Fruit fly (Drosophila melanogaster) whole organism, embryonic: Measurements from ENCODE around the gene CG45218.
A peak's percentile ranks its signal among the peaks of the same experiment; 100 is the strongest.

Experiments used
- Abd-B ChIP-seq: fragments of 200-800 bp; sonication (Bioruptor generic); optimal IDR thresholded peaks from 2 replicates; lab custom pipeline; 2018; ENCODE audit warnings: missing biosample characterization, mild to moderate bottlenecking, missing genetic modification characterization, moderate library complexity
- Atf-2 ChIP-seq: fragments of 200-800 bp; sonication (Bioruptor generic); optimal IDR thresholded peaks from 2 replicates; lab custom pipeline; 2016; ENCODE audit warnings: missing biosample characterization, missing genetic modification characterization
- Awh ChIP-seq: fragments of 200-800 bp; sonication (Bioruptor generic); IDR thresholded peaks from 2 replicates; pipeline ENCODE4, ENCODE4 v1.3.6; 2022; ENCODE audit warnings: missing biosample characterization, missing genetic modification characterization
- CG10462 ChIP-seq: fragments of 200-800 bp; sonication (Bioruptor generic); optimal IDR thresholded peaks from 2 replicates; lab custom pipeline; 2016; ENCODE audit warnings: missing biosample characterization, missing genetic modification characterization
- CG10543 ChIP-seq: fragments of 200-800 bp; sonication (Bioruptor generic); optimal IDR thresholded peaks from 3 replicates; lab custom pipeline; 2017; ENCODE audit warnings: missing biosample characterization, mild to moderate bottlenecking, missing genetic modification characterization, moderate library complexity
- CG1233 ChIP-seq: fragments of 200-800 bp; sonication (Bioruptor generic); optimal IDR thresholded peaks from 4 replicates; lab custom pipeline; 2018; ENCODE audit warnings: missing biosample characterization, mild to moderate bottlenecking, missing genetic modification characterization
- CG13424 ChIP-seq: fragments of 200-800 bp; sonication (Bioruptor generic); optimal IDR thresholded peaks from 2 replicates; lab custom pipeline; 2019; ENCODE audit warnings: missing biosample characterization, mild to moderate bottlenecking, missing genetic modification characterization, moderate library complexity
- CG14710 ChIP-seq: fragments of 200-800 bp; sonication (Bioruptor generic); optimal IDR thresholded peaks from 3 replicates; lab custom pipeline; 2019; ENCODE audit warnings: missing biosample characterization, mild to moderate bottlenecking, missing genetic modification characterization, moderate library complexity
- CG15514 ChIP-seq: fragments of 200-800 bp; sonication (Bioruptor generic); optimal IDR thresholded peaks from 3 replicates; lab custom pipeline; 2017; ENCODE audit warnings: missing biosample characterization, missing genetic modification characterization, mild to moderate bottlenecking, moderate library complexity, missing genetic modification reagents
- CG1602 ChIP-seq: fragments of 200-800 bp; sonication (Bioruptor generic); optimal IDR thresholded peaks from 3 replicates; lab custom pipeline; 2016; ENCODE audit warnings: missing biosample characterization, missing genetic modification characterization
- CG2120 ChIP-seq: fragments of 200-800 bp; sonication (Bioruptor generic); optimal IDR thresholded peaks from 3 replicates; lab custom pipeline; 2016; ENCODE audit warnings: missing biosample characterization, missing genetic modification characterization
- CG3163 ChIP-seq: fragments of 200-800 bp; sonication (Bioruptor generic); optimal IDR thresholded peaks from 3 replicates; lab custom pipeline; 2016; ENCODE audit warnings: missing biosample characterization, missing genetic modification characterization
- CG3847 ChIP-seq: fragments of 200-800 bp; sonication (Bioruptor generic); IDR thresholded peaks from 2 replicates; pipeline ENCODE4 v1.3.6; 2022; ENCODE audit warnings: missing biosample characterization, missing genetic modification characterization
- CG5245 ChIP-seq: fragments of 200-800 bp; sonication (Bioruptor generic); optimal IDR thresholded peaks from 3 replicates; lab custom pipeline; 2016; ENCODE audit warnings: missing biosample characterization, missing genetic modification characterization
- CG6654 ChIP-seq: fragments of 200-800 bp; sonication (Bioruptor generic); optimal IDR thresholded peaks from 2 replicates; lab custom pipeline; 2017; ENCODE audit warnings: missing biosample characterization, mild to moderate bottlenecking, missing genetic modification characterization
- CG6813 ChIP-seq: fragments of 200-800 bp; sonication (Bioruptor generic); optimal IDR thresholded peaks from 2 replicates; lab custom pipeline; 2017; ENCODE audit warnings: missing biosample characterization, missing genetic modification characterization, mild to moderate bottlenecking, moderate library complexity, missing genetic modification reagents
- CG7556 ChIP-seq: fragments of 200-800 bp; sonication (Bioruptor generic); optimal IDR thresholded peaks from 2 replicates; lab custom pipeline; 2017; ENCODE audit warnings: missing biosample characterization, mild to moderate bottlenecking, missing genetic modification characterization
- CG9797 ChIP-seq: fragments of 200-800 bp; sonication (Bioruptor generic); optimal IDR thresholded peaks from 3 replicates; lab custom pipeline; 2018; ENCODE audit warnings: missing biosample characterization, mild to moderate bottlenecking, missing genetic modification characterization
- CTCF ChIP-seq: fragments of 200-800 bp; sonication (Bioruptor generic); optimal IDR thresholded peaks from 2 replicates; lab custom pipeline; 2017; ENCODE audit warnings: missing biosample characterization, mild to moderate bottlenecking, missing genetic modification characterization, moderate library complexity
- D ChIP-seq, 2 experiments: fragments of 200-800 bp in 1 of 2; fragments of >200 bp in 1 of 2; sonication (Bioruptor generic) in 1 of 2; optimal IDR thresholded peaks; 2 replicates in 1 of 2; 3 replicates in 1 of 2; lab custom pipeline; 2017; ENCODE audit warnings: mild to moderate bottlenecking in 1 of 2, missing biosample characterization in 1 of 2, missing genetic modification characterization in 1 of 2, missing genetic modification reagents in 1 of 2
- Fer2 ChIP-seq: fragments of 200-800 bp; sonication (Bioruptor generic); optimal IDR thresholded peaks from 2 replicates; lab custom pipeline; 2018; ENCODE audit warnings: missing biosample characterization, mild to moderate bottlenecking, missing genetic modification characterization, moderate library complexity
- Hmr ChIP-seq: fragments of 200-800 bp; sonication (Bioruptor generic); optimal IDR thresholded peaks from 3 replicates; lab custom pipeline; 2017; ENCODE audit warnings: mild to moderate bottlenecking, missing biosample characterization, missing genetic modification reagents, missing genetic modification characterization
- Hr39 ChIP-seq: fragments of >200 bp; optimal IDR thresholded peaks from 2 replicates; lab custom pipeline; 2017
- MESR4 ChIP-seq: fragments of 200-800 bp; sonication (Bioruptor generic); optimal IDR thresholded peaks from 2 replicates; lab custom pipeline; 2018; ENCODE audit warnings: missing biosample characterization, mild to moderate bottlenecking, missing genetic modification characterization, moderate library complexity
- Ptx1 ChIP-seq: fragments of 200-800 bp; sonication (Bioruptor generic); IDR thresholded peaks from 2 replicates; pipeline ENCODE4 v1.3.6; 2022; ENCODE audit warnings: missing biosample characterization, missing genetic modification characterization
- Rfx ChIP-seq: fragments of 200-800 bp; sonication (Bioruptor generic); IDR thresholded peaks from 2 replicates; pipeline ENCODE4 v1.3.6; 2022; ENCODE audit warnings: missing biosample characterization, missing genetic modification characterization
- Sry-δ ChIP-seq: fragments of 200-800 bp; sonication (Bioruptor generic); optimal IDR thresholded peaks from 2 replicates; lab custom pipeline; 2016; ENCODE audit warnings: missing biosample characterization, missing genetic modification characterization
- YL-1 ChIP-seq: fragments of 200-800 bp; sonication (Bioruptor generic); optimal IDR thresholded peaks from 3 replicates; lab custom pipeline; 2017; ENCODE audit warnings: missing biosample characterization, mild to moderate bottlenecking, missing genetic modification characterization
- ase ChIP-seq: fragments of 200-800 bp; sonication (Bioruptor generic); IDR thresholded peaks from 3 replicates; pipeline ENCODE4 v1.3.6; 2022; ENCODE audit warnings: missing biosample characterization, missing genetic modification characterization
- ato ChIP-seq: fragments of 200-800 bp; sonication (Bioruptor generic); IDR thresholded peaks from 2 replicates; pipeline ENCODE4 v1.3.6; 2022; ENCODE audit warnings: missing biosample characterization, missing genetic modification characterization; ENCODE audit not compliant: partially characterized antibody
- br ChIP-seq: fragments of >200 bp; optimal IDR thresholded peaks from 2 replicates; lab custom pipeline; 2017
- btn ChIP-seq: fragments of 200-800 bp; sonication (Bioruptor generic); optimal IDR thresholded peaks from 2 replicates; lab custom pipeline; 2016; ENCODE audit warnings: missing biosample characterization, missing genetic modification characterization
- cato ChIP-seq: fragments of 200-800 bp; sonication (Bioruptor generic); optimal IDR thresholded peaks from 2 replicates; lab custom pipeline; 2016; ENCODE audit warnings: missing biosample characterization, missing genetic modification characterization, borderline replicate concordance
- crol ChIP-seq: fragments of 200-800 bp; sonication (Bioruptor generic); IDR thresholded peaks from 2 replicates; pipeline ENCODE4 v1.3.6; 2022; ENCODE audit warnings: missing biosample characterization, missing genetic modification characterization
- danr ChIP-seq: fragments of 200-800 bp; sonication (Bioruptor generic); IDR thresholded peaks from 2 replicates; pipeline ENCODE4 v1.3.6; 2022; ENCODE audit warnings: missing biosample characterization, missing genetic modification characterization
- en ChIP-seq: fragments of 200-800 bp; sonication (Bioruptor generic); optimal IDR thresholded peaks from 2 replicates; lab custom pipeline; 2016; ENCODE audit warnings: missing biosample characterization, missing genetic modification characterization
- ewg ChIP-seq: fragments of 200-800 bp; sonication (Bioruptor generic); optimal IDR thresholded peaks from 3 replicates; lab custom pipeline; 2017; ENCODE audit warnings: mild to moderate bottlenecking, missing biosample characterization, missing genetic modification reagents, missing genetic modification characterization
- gem ChIP-seq: fragments of 200-800 bp; sonication (Bioruptor generic); optimal IDR thresholded peaks from 2 replicates; lab custom pipeline; 2019; ENCODE audit warnings: missing biosample characterization, mild to moderate bottlenecking, missing genetic modification characterization, moderate library complexity
- grau ChIP-seq: fragments of 200-800 bp; optimal IDR thresholded peaks from 3 replicates; lab custom pipeline; 2019; ENCODE audit warnings: missing biosample characterization, mild to moderate bottlenecking, missing genetic modification characterization, moderate library complexity
- lmd ChIP-seq: fragments of 200-800 bp; sonication (Bioruptor generic); IDR thresholded peaks from 2 replicates; pipeline ENCODE4 v1.3.6; 2022; ENCODE audit warnings: missing biosample characterization, missing genetic modification characterization
- mam ChIP-seq: fragments of 200-800 bp; sonication (Bioruptor generic); optimal IDR thresholded peaks from 3 replicates; lab custom pipeline; 2016; ENCODE audit warnings: missing biosample characterization, missing genetic modification characterization
- onecut ChIP-seq: fragments of 200-800 bp; sonication (Bioruptor generic); IDR thresholded peaks from 2 replicates; pipeline ENCODE4 v1.3.6; 2022; ENCODE audit warnings: missing biosample characterization, missing genetic modification characterization
- psq ChIP-seq: fragments of 200-800 bp; sonication (Bioruptor generic); optimal IDR thresholded peaks from 2 replicates; lab custom pipeline; 2017; ENCODE audit warnings: missing biosample characterization, missing genetic modification characterization
- scrt ChIP-seq: fragments of 200-800 bp; sonication (Bioruptor generic); optimal IDR thresholded peaks from 2 replicates; lab custom pipeline; 2018; ENCODE audit warnings: missing biosample characterization, mild to moderate bottlenecking, missing genetic modification characterization, moderate library complexity
- sd ChIP-seq: fragments of 200-800 bp; sonication (Bioruptor generic); optimal IDR thresholded peaks from 3 replicates; lab custom pipeline; 2018; ENCODE audit warnings: missing biosample characterization, mild to moderate bottlenecking, missing genetic modification characterization, moderate library complexity
- sisA ChIP-seq: fragments of 200-800 bp; sonication (Bioruptor generic); IDR thresholded peaks from 2 replicates; pipeline ENCODE4 v1.3.6; 2022; ENCODE audit warnings: missing biosample characterization, missing genetic modification characterization
- stwl ChIP-seq: fragments of 200-800 bp; sonication (Bioruptor generic); optimal IDR thresholded peaks from 3 replicates; lab custom pipeline; 2018; ENCODE audit warnings: missing biosample characterization, mild to moderate bottlenecking, missing genetic modification characterization, moderate library complexity
- trem ChIP-seq: fragments of 200-800 bp; optimal IDR thresholded peaks from 3 replicates; lab custom pipeline; 2019; ENCODE audit warnings: missing biosample characterization, mild to moderate bottlenecking, missing genetic modification characterization, moderate library complexity
- vfl ChIP-seq: fragments of 200-800 bp; sonication (Bioruptor generic); optimal IDR thresholded peaks from 2 replicates; lab custom pipeline; 2016; ENCODE audit warnings: missing biosample characterization, missing genetic modification characterization
- vnd ChIP-seq: fragments of 200-800 bp; sonication (Bioruptor generic); IDR thresholded peaks from 3 replicates; pipeline ENCODE4 v1.3.6; 2022; ENCODE audit warnings: missing biosample characterization, missing genetic modification characterization; ENCODE audit not compliant: partially characterized antibody
- wek ChIP-seq: fragments of 200-800 bp; sonication (Bioruptor generic); optimal IDR thresholded peaks from 3 replicates; lab custom pipeline; 2018; ENCODE audit warnings: missing biosample characterization, mild to moderate bottlenecking, missing genetic modification characterization, moderate library complexity
- zen ChIP-seq: fragments of 200-800 bp; sonication (Bioruptor generic); optimal IDR thresholded peaks from 3 replicates; lab custom pipeline; 2018; ENCODE audit warnings: missing biosample characterization, mild to moderate bottlenecking, missing genetic modification characterization, moderate library complexity

Gene CG45218

dm6 chr3R:15287763-15288162 is 2.8 kb downstream of the CG45218 start (continued):
- TF ChIP-seq zen (tag; lab: Kevin White, UChicago) = peak; percentile 43
- no peak for TF ChIP-seq cato (GFP tag; lab: Kevin White, UChicago)
- no peak for TF ChIP-seq CG10543
- TF ChIP-seq en (GFP tag; lab: Kevin White, UChicago) = no peak
- no peak for TF ChIP-seq onecut (GFP tag; lab: Robert Waterston, UW)
- TF ChIP-seq danr (GFP tag; lab: Robert Waterston, UW) = no peak
- TF ChIP-seq mam (GFP tag; lab: Kevin White, UChicago) = peak; percentile 28
- TF ChIP-seq CG3847 = no peak
- no peak for TF ChIP-seq vnd (GFP tag; lab: Robert Waterston, UW)
- no peak for TF ChIP-seq crol (GFP tag; lab: Robert Waterston, UW)
- no peak for TF ChIP-seq Awh (GFP tag; lab: Robert Waterston, UW)
- no peak for TF ChIP-seq CG2120 (GFP tag; lab: Kevin White, UChicago)
- TF ChIP-seq lmd (GFP tag; lab: Robert Waterston, UW) = no peak
- no peak for TF ChIP-seq CG1602 (GFP tag; lab: Kevin White, UChicago)
- peak; percentile 49 for TF ChIP-seq YL-1 (GFP tag; lab: Kevin White, UChicago)
- peak; percentile 82 for TF ChIP-seq CG10462
- TF ChIP-seq Sry-δ (GFP tag; lab: Kevin White, UChicago) = peak; percentile 68
- TF ChIP-seq CG6654 (GFP tag; lab: Kevin White, UChicago) = no peak
- no peak for TF ChIP-seq vfl
- TF ChIP-seq br (lab: Kevin White, UChicago) = no peak
- TF ChIP-seq ase = no peak
- no peak for TF ChIP-seq psq
- peak; percentile 52 for TF ChIP-seq CTCF (GFP tag; lab: Kevin White, UChicago)
- TF ChIP-seq btn (GFP tag; lab: Kevin White, UChicago) = no peak
- no peak for TF ChIP-seq ato (GFP tag; lab: Robert Waterston, UW)
- no peak for TF ChIP-seq sisA (GFP tag; lab: Robert Waterston, UW)
- TF ChIP-seq stwl (tag; lab: Kevin White, UChicago) = peak; percentile 77
- peak; percentile 55 for TF ChIP-seq Hmr
- peak; percentile 83 for TF ChIP-seq CG15514 (GFP tag; lab: Kevin White, UChicago)
- no peak for TF ChIP-seq Atf-2 (GFP tag; lab: Kevin White, UChicago)
- no peak for TF ChIP-seq CG6813
- peak; percentile 64 for TF ChIP-seq Abd-B
- TF ChIP-seq sd (tag; lab: Kevin White, UChicago) = peak; percentile 98
- no peak for TF ChIP-seq CG7556 (GFP tag; lab: Kevin White, UChicago)
- no peak for TF ChIP-seq D (optimal IDR thresholded peaks at IDR 0.05; lab: Kevin White, UChicago)
- no peak for TF ChIP-seq D (GFP tag; optimal IDR thresholded peaks at IDR 0.05; lab: Kevin White, UChicago)
- no peak for TF ChIP-seq Ptx1 (GFP tag; lab: Robert Waterston, UW)
- peak; percentile 0 for TF ChIP-seq CG13424 (tag; lab: Kevin White, UChicago)
- TF ChIP-seq trem = peak; percentile 64
- TF ChIP-seq ewg (GFP tag; lab: Kevin White, UChicago) = peak; percentile 25
- peak; percentile 95 for TF ChIP-seq CG9797 (GFP tag; lab: Kevin White, UChicago)
- TF ChIP-seq CG5245 (GFP tag; lab: Kevin White, UChicago) = no peak
- no peak for TF ChIP-seq Fer2 (tag; lab: Kevin White, UChicago)
- TF ChIP-seq CG14710 = peak; percentile 70
- peak; percentile 63 for TF ChIP-seq MESR4 (GFP tag; lab: Kevin White, UChicago)
- TF ChIP-seq Rfx (GFP tag; lab: Robert Waterston, UW) = no peak
- TF ChIP-seq wek (GFP tag; lab: Kevin White, UChicago) = no peak
- TF ChIP-seq gem (tag; lab: Kevin White, UChicago) = no peak
- TF ChIP-seq CG1233 = no peak
- no peak for TF ChIP-seq grau (tag; lab: Kevin White, UChicago)
- peak; percentile 85 for TF ChIP-seq scrt
- no peak for TF ChIP-seq Hr39 (lab: Kevin White, UChicago)
- TF ChIP-seq CG3163 (GFP tag; lab: Kevin White, UChicago) = peak; percentile 27
